Fruit fly (Drosophila melanogaster) whole organism: Measurements from ENCODE around the gene CG13616.

Experiments used
- CG8478 ChIP-seq: fragments of >200 bp; optimal IDR thresholded peaks from 2 replicates; lab custom pipeline; 2018; ENCODE audit warnings: inconsistent platforms
- Dll ChIP-seq: fragments of >200 bp; optimal IDR thresholded peaks from 2 replicates; lab custom pipeline; 2017
- EcR ChIP-seq, 2 experiments: fragments of >200 bp; optimal IDR thresholded peaks; 2 replicates each; lab custom pipeline; 2017; ENCODE audit warnings: missing biosample characterization in 2 of 2, missing genetic modification characterization in 2 of 2, missing genetic modification reagents in 2 of 2
- pan ChIP-seq: fragments of >200 bp; optimal IDR thresholded peaks from 2 replicates; lab custom pipeline; 2017
- psq ChIP-seq: fragments of >200 bp; optimal IDR thresholded peaks from 2 replicates; lab custom pipeline; 2017
- usp ChIP-seq: fragments of >200 bp; optimal IDR thresholded peaks from 2 replicates; lab custom pipeline; 2017; ENCODE audit warnings: missing biosample characterization, missing genetic modification characterization, mixed read lengths

The CG13616 gene

DNA sequence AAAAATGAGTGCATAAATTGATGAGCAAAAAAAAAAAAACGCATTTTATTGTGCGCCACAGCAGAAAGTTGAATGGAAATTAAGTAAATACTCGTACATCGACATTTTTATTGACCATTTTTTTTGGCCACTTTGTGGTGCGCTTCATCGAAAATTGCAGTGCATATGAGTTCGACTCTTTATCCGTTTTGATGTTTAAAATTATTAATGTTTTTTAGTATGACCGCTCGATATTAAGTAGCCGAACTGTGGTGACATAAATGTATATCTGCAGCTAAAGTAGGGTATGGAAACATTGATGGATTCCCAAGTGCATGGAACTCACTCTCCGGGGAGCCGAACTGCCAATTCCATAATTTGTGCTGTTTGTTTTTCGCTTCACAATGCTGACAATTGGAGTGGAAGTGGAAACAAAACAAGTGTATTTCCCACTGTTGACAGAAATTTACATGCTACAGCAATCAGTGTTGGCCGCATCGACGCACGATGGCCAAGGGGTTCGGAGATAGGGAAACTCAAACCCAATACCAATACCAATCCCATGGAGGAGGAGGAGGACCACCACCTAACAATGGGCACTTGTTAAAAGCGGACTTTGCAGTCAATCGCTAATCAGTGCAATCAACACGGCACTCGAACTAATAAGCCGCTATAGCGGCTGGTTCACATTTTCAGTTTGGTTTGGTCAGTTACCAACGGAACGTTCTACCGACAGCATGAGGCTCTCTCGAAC lies at the start of gene CG13616:
Gene CG13616 (plus strand): TSS at position 683 of the 733 bp plus-strand sequence.
- TF ChIP-seq CG8478 (lab: Kevin White, UChicago) = no peak
- no peak for TF ChIP-seq Dll (lab: Kevin White, UChicago)
- no peak for TF ChIP-seq EcR (GFP tag; optimal IDR thresholded peaks at IDR 0.05; lab: Kevin White, UChicago)
- TF ChIP-seq usp (GFP tag; lab: Kevin White, UChicago) = no peak
- no peak for TF ChIP-seq pan (lab: Kevin White, UChicago)
- TF ChIP-seq psq (lab: Kevin White, UChicago) = no peak

DNA sequence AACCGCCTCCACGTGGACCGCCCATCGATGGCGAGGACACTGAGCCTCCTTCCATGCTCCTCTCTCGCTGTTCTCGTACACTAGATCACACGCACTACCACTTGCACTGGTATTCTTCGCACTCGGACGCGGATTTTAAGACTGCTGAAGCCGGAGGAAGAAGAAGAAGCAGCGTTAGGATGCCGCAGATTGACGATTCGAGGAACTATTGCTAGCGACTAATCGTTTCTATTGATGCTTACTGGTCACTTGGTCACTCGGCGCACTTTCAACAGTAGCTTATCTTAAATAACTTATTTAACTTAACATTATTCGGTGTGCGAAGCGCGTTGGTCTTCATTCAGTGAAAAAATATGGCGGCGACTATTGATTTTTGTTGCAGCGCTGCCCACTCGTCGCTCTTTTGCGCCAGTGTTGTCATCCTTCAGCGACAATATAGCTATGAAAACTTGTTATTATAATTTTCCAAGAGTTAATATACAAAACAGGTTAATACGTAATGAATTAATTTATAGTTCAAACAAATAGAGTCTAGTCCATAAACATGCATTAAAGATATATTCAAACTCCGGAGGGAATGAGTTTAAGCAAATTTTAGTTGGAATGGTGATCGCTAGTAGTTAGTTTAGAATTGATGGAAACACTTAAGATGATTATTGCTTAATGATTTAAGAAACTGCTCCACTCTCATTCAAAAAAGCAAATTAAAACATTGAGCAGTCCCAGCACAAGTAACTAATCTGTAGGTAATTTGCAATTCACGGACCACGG lies 44.1 kb upstream of the CG13616 start, which contains the start of the genes CG5746 and CG6454:
Gene CG5746 (minus strand): TSS at position 372 of the 771 bp plus-strand sequence.
Gene CG6454 (plus strand): TSS at position 763 of the 771 bp plus-strand sequence.
- TF ChIP-seq psq (lab: Kevin White, UChicago) (no peak), usp (GFP tag; lab: Kevin White, UChicago) (no peak), pan (lab: Kevin White, UChicago) (no peak), Dll (lab: Kevin White, UChicago) (no peak), EcR (GFP tag; optimal IDR thresholded peaks at IDR 0.05; lab: Kevin White, UChicago) (no peak), CG8478 (lab: Kevin White, UChicago) (no peak)

DNA sequence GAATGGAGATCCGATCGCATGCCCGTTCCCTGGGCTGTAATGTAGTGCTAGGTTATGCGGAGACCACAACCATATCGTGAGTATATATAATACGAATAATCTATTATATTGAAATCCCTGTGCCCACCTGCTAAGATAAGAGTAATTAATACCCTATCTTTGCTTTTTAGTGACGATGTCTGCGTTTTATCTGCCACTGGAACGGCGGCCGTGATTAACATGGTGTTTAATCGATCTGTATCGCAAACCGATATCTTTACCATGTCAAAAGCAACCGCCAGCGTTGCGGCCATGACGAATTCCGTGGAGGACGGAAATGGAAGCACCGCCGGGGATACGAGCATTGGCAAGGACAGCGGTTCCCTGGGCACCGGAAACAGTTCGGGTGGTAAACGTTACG lies 39.2 kb upstream of the CG13616 start:
- TF ChIP-seq CG8478 (lab: Kevin White, UChicago) (no peak), psq (lab: Kevin White, UChicago) (no peak), usp (GFP tag; lab: Kevin White, UChicago) (no peak), EcR (GFP tag; optimal IDR thresholded peaks at IDR 0.05; lab: Kevin White, UChicago) (no peak), Dll (lab: Kevin White, UChicago) (no peak), pan (lab: Kevin White, UChicago) (no peak)

DNA sequence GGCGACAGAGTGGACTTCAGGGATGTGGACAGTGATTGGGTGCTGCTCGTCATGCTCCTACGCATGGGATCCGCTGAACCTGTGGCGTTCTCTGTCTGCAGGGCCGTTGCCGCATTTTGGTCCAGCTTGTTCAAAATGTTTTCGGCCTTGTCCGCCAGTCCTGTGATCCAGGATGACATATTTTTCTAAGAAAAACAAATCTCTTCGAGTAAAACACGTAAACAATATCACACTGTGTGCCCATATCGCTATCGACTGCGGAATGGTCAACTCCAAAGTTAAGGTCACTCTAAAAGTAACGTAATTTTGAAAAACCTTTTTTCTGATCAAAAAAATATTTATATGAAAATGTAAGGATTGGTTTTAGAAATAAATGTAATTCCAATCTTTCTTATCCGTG lies 35.0 kb upstream of the CG13616 start, which contains the start of gene Golgin84:
Gene Golgin84 (minus strand): TSS at position 241 of the 400 bp plus-strand sequence.
- TF ChIP-seq EcR (GFP tag; optimal IDR thresholded peaks at IDR 0.05; lab: Kevin White, UChicago) = no peak
- no peak for TF ChIP-seq psq (lab: Kevin White, UChicago)
- TF ChIP-seq pan (lab: Kevin White, UChicago) = no peak
- no peak for TF ChIP-seq usp (GFP tag; lab: Kevin White, UChicago)
- no peak for TF ChIP-seq Dll (lab: Kevin White, UChicago)

DNA sequence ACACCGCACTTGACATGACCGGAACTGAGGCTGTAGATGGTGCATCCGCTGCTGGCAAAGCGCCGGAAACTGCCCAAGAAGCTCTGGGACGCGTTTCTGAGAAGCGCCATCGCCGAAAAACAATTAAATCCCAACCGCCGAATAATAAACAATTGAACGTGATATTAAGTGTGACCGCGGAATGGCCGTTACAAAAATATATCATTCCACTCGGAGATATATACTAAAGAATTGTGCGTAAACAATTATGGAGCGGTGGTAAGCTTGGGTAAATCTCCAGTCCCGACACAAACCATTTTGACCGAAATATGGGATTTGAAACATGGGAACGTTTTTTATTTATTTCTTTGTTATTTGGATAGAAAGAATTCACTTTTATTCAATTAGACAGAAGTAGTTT lies 32.7 kb upstream of the CG13616 start, which contains the start of gene CG18528:
Gene CG18528 (minus strand): TSS at position 188 of the 400 bp plus-strand sequence.
- TF ChIP-seq Dll (lab: Kevin White, UChicago) (no peak), usp (GFP tag; lab: Kevin White, UChicago) (no peak), pan (lab: Kevin White, UChicago) (no peak), psq (lab: Kevin White, UChicago) (no peak), CG8478 (lab: Kevin White, UChicago) (no peak), EcR (GFP tag; optimal IDR thresholded peaks at IDR 0.05; lab: Kevin White, UChicago) (no peak)

DNA sequence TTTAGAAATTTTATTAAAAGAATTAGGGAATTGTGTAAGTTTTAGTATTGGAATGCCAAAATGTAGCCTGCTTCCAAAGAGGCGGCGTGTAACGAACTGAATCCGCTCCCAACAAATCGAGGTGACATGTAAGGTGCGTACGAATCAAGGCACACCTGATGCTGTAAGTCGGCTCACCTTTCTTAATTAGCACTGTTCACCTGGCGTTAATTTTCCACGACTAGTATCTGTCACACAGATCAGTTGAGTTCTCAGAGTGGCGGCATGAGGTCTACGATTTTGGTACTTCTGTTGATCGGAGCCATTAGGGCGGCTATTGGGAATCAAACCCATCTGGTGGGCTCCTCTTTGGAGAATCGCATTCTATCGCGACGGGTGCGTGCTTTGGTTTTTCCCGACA lies 31.1 kb upstream of the CG13616 start, which contains the start of the genes CG5762 and CG33339:
Gene CG5762 (minus strand): TSS at position 101 of the 400 bp plus-strand sequence.
Gene CG33339 (plus strand): TSS at position 265 of the 400 bp plus-strand sequence.
- TF ChIP-seq CG8478 (lab: Kevin White, UChicago) = no peak
- TF ChIP-seq pan (lab: Kevin White, UChicago) = no peak
- no peak for TF ChIP-seq usp (GFP tag; lab: Kevin White, UChicago)
- no peak for TF ChIP-seq Dll (lab: Kevin White, UChicago)
- no peak for TF ChIP-seq EcR (GFP tag; optimal IDR thresholded peaks at IDR 0.05; lab: Kevin White, UChicago)
- TF ChIP-seq psq (lab: Kevin White, UChicago) = no peak

DNA sequence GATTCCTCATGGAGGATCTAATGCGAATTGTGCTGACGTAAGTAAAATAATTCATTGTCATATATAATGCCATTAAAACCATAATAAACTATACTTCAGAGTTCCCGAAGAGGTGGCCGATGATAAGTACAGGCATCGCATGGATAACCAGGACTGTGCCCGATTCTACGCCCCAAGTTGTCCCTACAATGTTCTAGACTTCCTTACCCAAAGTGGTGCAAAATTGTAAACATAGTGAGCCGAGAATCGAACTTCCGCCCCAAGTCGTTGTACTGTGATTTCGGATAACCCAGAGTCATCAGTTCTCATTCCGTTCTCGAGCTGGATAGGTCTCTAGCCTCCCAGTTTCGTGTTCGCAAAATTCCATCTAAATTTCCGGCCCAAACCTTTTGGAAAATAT lies 29.9 kb upstream of the CG13616 start, which contains the start of gene CG33340:
Gene CG33340 (plus strand): TSS at position 301 of the 400 bp plus-strand sequence.
- TF ChIP-seq EcR (GFP tag; optimal IDR thresholded peaks at IDR 0.05; lab: Kevin White, UChicago) = no peak
- TF ChIP-seq psq (lab: Kevin White, UChicago) = no peak
- TF ChIP-seq pan (lab: Kevin White, UChicago) = no peak
- TF ChIP-seq CG8478 (lab: Kevin White, UChicago) = no peak
- TF ChIP-seq usp (GFP tag; lab: Kevin White, UChicago) = no peak
- no peak for TF ChIP-seq Dll (lab: Kevin White, UChicago)

DNA sequence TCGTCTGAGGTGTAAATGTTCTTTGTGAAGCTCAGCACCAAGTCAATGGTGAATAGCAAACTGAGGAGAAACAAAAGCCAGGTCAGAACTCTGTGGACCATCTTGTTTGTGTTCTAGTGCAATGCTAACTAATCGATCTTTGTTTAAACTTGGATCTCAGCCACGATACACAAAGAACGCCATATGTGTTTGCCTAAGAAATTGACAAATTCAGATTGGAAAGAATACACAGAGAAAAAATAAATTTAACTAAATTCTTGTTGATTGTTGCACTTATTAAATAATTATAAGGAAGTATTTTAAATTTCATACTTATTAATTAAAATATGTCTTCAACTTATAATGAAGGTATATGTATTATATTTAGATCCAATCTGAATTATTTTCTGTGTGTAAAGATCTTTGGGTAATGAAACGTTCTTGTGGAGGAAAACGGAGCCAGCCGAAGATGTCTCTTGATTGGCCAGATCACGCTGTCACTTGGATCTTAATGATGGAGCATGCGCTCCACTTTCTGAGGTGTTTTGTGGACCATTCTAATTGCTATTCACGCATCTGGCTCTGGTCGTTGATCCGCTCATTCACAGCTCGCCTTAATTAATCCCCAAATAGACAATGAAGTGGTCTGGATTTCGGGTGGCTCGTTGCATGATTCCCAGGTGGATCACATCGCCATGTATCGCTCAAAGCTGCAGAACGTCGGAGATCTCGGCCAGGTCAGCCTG lies 27.6 kb upstream of the CG13616 start, which contains the start of the genes CG17784 and CG13613:
Gene CG17784 (minus strand): TSS at position 101 of the 725 bp plus-strand sequence.
Gene CG13613 (plus strand): TSS at position 675 of the 725 bp plus-strand sequence.
- no peak for TF ChIP-seq CG8478 (lab: Kevin White, UChicago)

DNA sequence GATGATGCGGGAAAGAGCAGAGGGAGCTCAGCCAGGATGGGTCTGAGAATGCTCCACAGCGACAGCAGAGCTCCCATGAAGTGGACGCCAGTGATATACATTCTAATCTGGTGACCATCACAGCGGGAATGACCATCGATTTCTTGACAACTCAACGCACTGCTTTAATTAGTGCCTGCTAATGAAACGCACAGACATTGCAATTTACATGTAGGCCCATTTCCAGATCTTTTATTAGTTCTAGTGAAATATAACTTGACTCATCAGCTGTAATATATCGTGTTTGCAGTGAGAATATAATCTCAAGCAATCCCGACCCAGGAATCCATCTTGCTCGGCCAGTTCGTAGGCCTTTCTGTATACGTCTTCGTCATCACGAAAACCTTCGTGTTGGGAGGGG lies 25.6 kb upstream of the CG13616 start, which contains the start of gene CG42811:
Gene CG42811 (minus strand): TSS at position 101 of the 400 bp plus-strand sequence.
- no peak for TF ChIP-seq usp (GFP tag; lab: Kevin White, UChicago)
- TF ChIP-seq Dll (lab: Kevin White, UChicago) = no peak
- TF ChIP-seq pan (lab: Kevin White, UChicago) = no peak
- no peak for TF ChIP-seq psq (lab: Kevin White, UChicago)
- no peak for TF ChIP-seq EcR (GFP tag; optimal IDR thresholded peaks at IDR 0.05; lab: Kevin White, UChicago)
- no peak for TF ChIP-seq CG8478 (lab: Kevin White, UChicago)

DNA sequence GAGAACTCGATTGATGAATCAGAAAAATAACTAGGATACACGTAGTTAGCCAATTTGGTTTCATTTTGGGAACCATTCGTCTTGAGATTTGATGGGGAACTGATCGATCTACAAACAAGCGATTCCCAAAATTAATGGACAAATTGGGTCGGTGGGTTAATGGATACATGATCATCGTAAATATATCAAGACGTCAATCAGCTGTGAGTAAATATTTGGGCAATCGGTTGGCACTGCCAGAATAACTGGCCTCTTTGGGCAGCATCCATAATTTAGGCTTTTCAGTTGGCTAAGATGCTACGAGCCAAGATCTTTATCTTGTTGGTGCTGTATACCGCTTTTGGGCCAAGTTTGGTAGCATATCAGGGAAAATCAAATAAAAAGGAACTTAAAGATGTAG lies 24.6 kb upstream of the CG13616 start, which contains the start of the genes CG42812 and CG33341:
Gene CG42812 (minus strand): TSS at position 101 of the 400 bp plus-strand sequence.
Gene CG33341 (plus strand): TSS at position 295 of the 400 bp plus-strand sequence.
- no peak for TF ChIP-seq pan (lab: Kevin White, UChicago)
- no peak for TF ChIP-seq Dll (lab: Kevin White, UChicago)
- no peak for TF ChIP-seq psq (lab: Kevin White, UChicago)
- no peak for TF ChIP-seq EcR (GFP tag; optimal IDR thresholded peaks at IDR 0.05; lab: Kevin White, UChicago)
- TF ChIP-seq CG8478 (lab: Kevin White, UChicago) = no peak
- TF ChIP-seq usp (GFP tag; lab: Kevin White, UChicago) = no peak
